5 worm cellular contexts compared by ENCODE assay signal in the genomic region with DNA sequence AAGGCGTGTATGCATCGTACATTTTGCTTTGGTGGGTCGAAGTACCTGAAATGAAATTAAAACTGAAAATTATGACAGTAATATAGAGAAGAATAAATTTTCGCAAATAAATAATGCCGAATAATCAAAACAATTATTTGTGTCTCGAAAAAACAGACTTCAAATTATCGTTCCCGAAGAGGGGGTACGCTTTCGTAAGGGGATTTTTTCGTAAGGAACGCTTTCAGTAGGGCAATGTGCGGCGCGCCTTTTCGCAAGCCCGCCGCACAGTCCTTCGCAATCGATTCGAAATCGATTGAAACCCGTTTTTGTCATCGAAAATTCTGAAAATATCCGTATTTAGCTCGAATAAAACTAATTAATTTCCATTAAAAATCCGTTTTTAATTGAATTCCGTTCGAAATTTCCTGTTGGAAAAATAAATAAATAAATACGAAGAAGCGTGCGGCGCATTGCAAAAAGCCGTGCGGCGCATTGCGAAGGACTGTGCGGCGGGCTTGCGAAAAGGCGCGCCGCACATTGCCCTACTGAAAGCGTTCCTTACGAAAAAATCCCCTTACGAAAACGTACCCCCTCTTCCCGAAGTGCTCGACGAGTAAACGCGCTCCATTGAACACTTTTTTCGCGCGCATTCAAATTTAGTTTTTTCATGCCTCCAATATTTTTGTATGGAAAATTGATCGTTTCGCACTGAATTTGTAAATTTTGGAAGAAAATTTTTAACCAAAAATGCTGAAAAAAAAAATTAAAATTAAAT.
TF ChIP-seq lines count a peak whose summit lies in the region.
"Not testable (repeated sequence)": the region's sequence is repeated elsewhere in the genome, so short reads cannot be mapped to it uniquely, and the experiment has no call there.

Gene vps-39, minus strand, starts transcription at position 51 of the 757 bp plus-strand sequence.

TF ChIP-seq in whole organism, L1 larva, 84 proteins besides CTCF, POLR2A, EP300 and RAD21 (continues in another document):
- TF ChIP-seq nhr-47 (tag; optimal IDR thresholded peaks at IDR 0.05; lab: Kevin White, UChicago): peak; percentile 71
- peak; percentile 39 for TF ChIP-seq lir-3 (tag; optimal IDR thresholded peaks at IDR 0.05; lab: Kevin White, UChicago; ENCODE audit: poor library complexity)
- peak; percentile 96 for TF ChIP-seq isw-1 (GFP tag; IDR thresholded peaks at IDR 0.05; lab: Robert Waterston, UW)
- peak; percentile 72 for TF ChIP-seq nhr-71 (tag; optimal IDR thresholded peaks at IDR 0.05; lab: Kevin White, UChicago)
- TF ChIP-seq snu-23 (GFP tag; optimal IDR thresholded peaks at IDR 0.05; lab: Kevin White, UChicago): peak; percentile 31
- TF ChIP-seq nhr-19 (GFP tag; conservative IDR thresholded peaks at IDR 0.05; lab: Robert Waterston, UW): peak; percentile 97
- TF ChIP-seq swsn-7 (tag; optimal IDR thresholded peaks at IDR 0.05; lab: Kevin White, UChicago): peak; percentile 44
- TF ChIP-seq rnt-1 (tag; optimal IDR thresholded peaks at IDR 0.05; lab: Kevin White, UChicago): peak; percentile 73
- peak; percentile 65 for TF ChIP-seq pax-3 (tag; optimal IDR thresholded peaks at IDR 0.05; lab: Kevin White, UChicago)
- peak; percentile 35 for TF ChIP-seq tbx-2 (tag; optimal IDR thresholded peaks at IDR 0.05; lab: Kevin White, UChicago)
- TF ChIP-seq ztf-11 (tag; optimal IDR thresholded peaks at IDR 0.05; lab: Kevin White, UChicago): peak in 1 of 2 experiments; percentile 3
- TF ChIP-seq efl-1 (optimal IDR thresholded peaks at IDR 0.05; lab: Kevin White, UChicago): peak; percentile 31 to 62
- TF ChIP-seq efl-1 (GFP tag; optimal IDR thresholded peaks at IDR 0.05 in 1 of 2; lab: Kevin White, UChicago): peak; percentile 58 to 96
- TF ChIP-seq dsc-1 (tag; optimal IDR thresholded peaks at IDR 0.05; lab: Kevin White, UChicago): peak; percentile 31
- peak; percentile 31 for TF ChIP-seq xbp-1 (tag; optimal IDR thresholded peaks at IDR 0.05; lab: Kevin White, UChicago)

TF ChIP-seq in whole organism, L3 larva, 47 proteins besides CTCF, POLR2A, EP300 and RAD21:
- TF ChIP-seq R02D3.7 (tag; optimal IDR thresholded peaks at IDR 0.05; lab: Kevin White, UChicago) (peak; percentile 50), lin-15B (tag; optimal IDR thresholded peaks at IDR 0.05; lab: Kevin White, UChicago) (peak; percentile 28), elt-2 (tag; optimal IDR thresholded peaks at IDR 0.05; lab: Kevin White, UChicago) (peak; percentile 24), nhr-43 (tag; optimal IDR thresholded peaks at IDR 0.05; lab: Kevin White, UChicago; ENCODE audit: poor library complexity, severe bottlenecking) (peak; percentile 20), hmg-11 (tag; optimal IDR thresholded peaks at IDR 0.05; lab: Kevin White, UChicago) (peak; percentile 49)
TF ChIP-seq in whole organism, L3 larva: peak in this region for 5; not testable (repeated sequence) for 42.

TF ChIP-seq in whole organism, early embryonic, 17 proteins besides CTCF, POLR2A, EP300 and RAD21:
- TF ChIP-seq scrt-1 (GFP tag; IDR thresholded peaks at IDR 0.05; lab: Robert Waterston, UW): peak; percentile 50; the same call in 1 of the 2 replicates
- peak; percentile 17 for TF ChIP-seq hmg-4 (GFP tag; optimal IDR thresholded peaks at IDR 0.05; lab: Kevin White, UChicago)
- peak; percentile 77 for TF ChIP-seq sea-1 (GFP tag; conservative IDR thresholded peaks at IDR 0.05; lab: Robert Waterston, UW)
- peak; percentile 79; the same call in 1 of the 2 replicates for TF ChIP-seq pes-1 (GFP tag; IDR thresholded peaks at IDR 0.05; lab: Robert Waterston, UW)
- TF ChIP-seq tbx-37 (GFP tag; conservative IDR thresholded peaks at IDR 0.05; lab: Robert Waterston, UW): peak; percentile 58; the same call in 1 of the 2 replicates
- 0 out of 2 replicates have a peak, but pooled peaks have one; percentile 6 for TF ChIP-seq flt-1 (GFP tag; IDR thresholded peaks at IDR 0.05; lab: Robert Waterston, UW)
TF ChIP-seq in whole organism, early embryonic: peak in this region for 6; not testable (repeated sequence) for 11.

TF ChIP-seq in whole organism, midembryonic, 9 proteins besides CTCF, POLR2A, EP300 and RAD21:
- TF ChIP-seq ztf-29 (GFP tag; IDR thresholded peaks at IDR 0.05; lab: Robert Waterston, UW): peak; percentile 7; the same call in 1 of the 2 replicates
- TF ChIP-seq flt-1 (GFP tag; IDR thresholded peaks at IDR 0.05; lab: Robert Waterston, UW): peak; percentile 83
- TF ChIP-seq tab-1 (GFP tag; IDR thresholded peaks at IDR 0.05; lab: Robert Waterston, UW): peak; percentile 62; the same call in 1 of the 2 replicates
- peak; percentile 35; the same call in 1 of the 2 replicates for TF ChIP-seq ref-1 (GFP tag; conservative IDR thresholded peaks at IDR 0.05; lab: Robert Waterston, UW)
- TF ChIP-seq T22C8.4 (GFP tag; IDR thresholded peaks at IDR 0.05; lab: Robert Waterston, UW): peak; percentile 65
- peak; percentile 84 for TF ChIP-seq klf-2 (GFP tag; conservative IDR thresholded peaks at IDR 0.05; lab: Robert Waterston, UW)
- peak; percentile 36 for TF ChIP-seq med-1 (GFP tag; optimal IDR thresholded peaks at IDR 0.05; lab: Kevin White, UChicago; ENCODE audit: insufficient read depth)
- peak; percentile 90 for TF ChIP-seq ztf-23 (GFP tag; IDR thresholded peaks at IDR 0.05; lab: Robert Waterston, UW)

TF ChIP-seq in whole organism, young adult, 124 proteins besides CTCF, POLR2A, EP300 and RAD21 (continues in another document):
- TF ChIP-seq cebp-1 (GFP tag; IDR thresholded peaks at IDR 0.05; lab: Robert Waterston, UW) (peak; percentile 77), cebp-1 (tag; optimal IDR thresholded peaks at IDR 0.05; lab: Kevin White, UChicago) (peak; percentile 73), B0336.3 (GFP tag; IDR thresholded peaks at IDR 0.05; lab: Robert Waterston, UW) (0 out of 2 replicates have a peak, but pooled peaks have one; percentile 39), mcd-1 (GFP tag; IDR thresholded peaks at IDR 0.05; lab: Robert Waterston, UW) (peak; percentile 100), madf-3 (GFP tag; IDR thresholded peaks at IDR 0.05; lab: Robert Waterston, UW) (peak; percentile 80; the same call in 1 of the 2 replicates), C17E4.6 (GFP tag; IDR thresholded peaks at IDR 0.05; lab: Robert Waterston, UW) (peak; percentile 94), nhr-80 (tag; optimal IDR thresholded peaks at IDR 0.05; lab: Kevin White, UChicago) (peak; percentile 22), Y53F4B.3 (GFP tag; IDR thresholded peaks at IDR 0.05; lab: Robert Waterston, UW) (peak; percentile 80), nhr-120 (GFP tag; IDR thresholded peaks at IDR 0.05; lab: Robert Waterston, UW) (0 out of 2 replicates have a peak, but pooled peaks have one; percentile 29), K11D2.4 (GFP tag; IDR thresholded peaks at IDR 0.05; lab: Robert Waterston, UW) (peak; percentile 94), ZK185.1 (tag; optimal IDR thresholded peaks at IDR 0.05; lab: Kevin White, UChicago; ENCODE audit: poor library complexity, severe bottlenecking) (peak; percentile 15), C06A6.2 (GFP tag; conservative IDR thresholded peaks at IDR 0.05; lab: Robert Waterston, UW) (peak; percentile 99), tbp1 (GFP tag; optimal IDR thresholded peaks at IDR 0.05; lab: Kevin White, UChicago) (peak; percentile 9), egl-18 (GFP tag; IDR thresholded peaks at IDR 0.05; lab: Robert Waterston, UW) (0 out of 2 replicates have a peak, but pooled peaks have one; percentile 35), Y67H2A.10 (GFP tag; conservative IDR thresholded peaks at IDR 0.05; lab: Robert Waterston, UW) (peak; percentile 91), lin-40 (tag; optimal IDR thresholded peaks at IDR 0.05; lab: Kevin White, UChicago) (peak; percentile 61), lin-26 (GFP tag; IDR thresholded peaks at IDR 0.05; lab: Robert Waterston, UW) (peak; percentile 82), attf-5 (GFP tag; optimal IDR thresholded peaks at IDR 0.05; lab: Kevin White, UChicago) (peak; percentile 69), madf-6 (GFP tag; IDR thresholded peaks at IDR 0.05; lab: Robert Waterston, UW) (peak; percentile 94), ceh-91 (GFP tag; IDR thresholded peaks at IDR 0.05; lab: Robert Waterston, UW) (peak; percentile 97), rcor-1 (GFP tag; IDR thresholded peaks at IDR 0.05; lab: Robert Waterston, UW) (peak; percentile 96), cebp-2 (GFP tag; IDR thresholded peaks at IDR 0.05; lab: Robert Waterston, UW) (peak; percentile 83; the same call in 1 of the 2 replicates), attf-3 (GFP tag; conservative IDR thresholded peaks at IDR 0.05; lab: Robert Waterston, UW) (peak; percentile 82), bed-2 (GFP tag; IDR thresholded peaks at IDR 0.05; lab: Robert Waterston, UW) (peak; percentile 87), lsl-1 (GFP tag; optimal IDR thresholded peaks at IDR 0.05; lab: Kevin White, UChicago) (peak; percentile 12), egl-44 (GFP tag; IDR thresholded peaks at IDR 0.05; lab: Robert Waterston, UW) (peak; percentile 92), ceh-100 (GFP tag; IDR thresholded peaks at IDR 0.05; lab: Robert Waterston, UW) (peak; percentile 99), F37B4.10 (GFP tag; IDR thresholded peaks at IDR 0.05; lab: Robert Waterston, UW) (0 out of 2 replicates have a peak, but pooled peaks have one; percentile 86), hmg-20 (GFP tag; IDR thresholded peaks at IDR 0.05; lab: Robert Waterston, UW) (peak; percentile 86), rpc-1 (optimal IDR thresholded peaks at IDR 0.05; lab: Kevin White, UChicago) (peak; percentile 23), tlf-1 (GFP tag; optimal IDR thresholded peaks at IDR 0.05; lab: Kevin White, UChicago) (peak; percentile 35), D2030.7 (GFP tag; IDR thresholded peaks at IDR 0.05; lab: Robert Waterston, UW) (peak; percentile 98), athp-1 (tag; optimal IDR thresholded peaks at IDR 0.05; lab: Kevin White, UChicago) (peak; percentile 27), aptf-3 (GFP tag; IDR thresholded peaks at IDR 0.05; lab: Robert Waterston, UW) (peak; percentile 79; the same call in 1 of the 2 replicates), hsf-1 (GFP tag; IDR thresholded peaks at IDR 0.05; lab: Robert Waterston, UW) (peak; percentile 83), ztf-26 (tag; optimal IDR thresholded peaks at IDR 0.05; lab: Kevin White, UChicago) (peak; percentile 25), sea-2 (GFP tag; IDR thresholded peaks at IDR 0.05; lab: Robert Waterston, UW) (peak; percentile 87; the same call in 1 of the 2 replicates), dox-1 (GFP tag; IDR thresholded peaks at IDR 0.05; lab: Robert Waterston, UW) (peak; percentile 99), pbrm-1 (GFP tag; IDR thresholded peaks at IDR 0.05; lab: Robert Waterston, UW) (peak; percentile 98), Y95B8A.8 (GFP tag; IDR thresholded peaks at IDR 0.05; lab: Robert Waterston, UW) (peak; percentile 96), lir-1 (GFP tag; conservative IDR thresholded peaks at IDR 0.05; lab: Robert Waterston, UW) (peak; percentile 69), attf-6 (GFP tag; IDR thresholded peaks at IDR 0.05; lab: Robert Waterston, UW) (peak; percentile 86)
- TF ChIP-seq rpc-1 (tag; optimal IDR thresholded peaks at IDR 0.05; lab: Kevin White, UChicago): not testable (repeated sequence)
